Worm (Caenorhabditis elegans) whole organism, early embryonic: Measurements from ENCODE around the gene W06F12.3.
"Not testable (repeated sequence)": the region's sequence is repeated elsewhere in the genome, so short reads cannot be mapped to it uniquely, and the experiment has no call there.

Experiments used
- B0310.2 ChIP-seq: sonication (generic microtip); optimal IDR thresholded peaks from 2 replicates; lab custom pipeline; 2016; ENCODE audit warnings: mild to moderate bottlenecking, missing genetic modification characterization, missing compliant biosample characterization
- F13C5.2 ChIP-seq: sonication (generic microtip); optimal IDR thresholded peaks from 2 replicates; lab custom pipeline; 2017; ENCODE audit warnings: mild to moderate bottlenecking, missing genetic modification characterization, inconsistent platforms, missing compliant biosample characterization
- ama-1 ChIP-seq: fragments of 150-350 bp; optimal IDR thresholded peaks from 2 replicates; lab custom pipeline; 2014
- ceh-36 ChIP-seq: sonication (generic microtip); optimal IDR thresholded peaks from 2 replicates; lab custom pipeline; 2016; ENCODE audit warnings: missing genetic modification characterization, inconsistent platforms, missing compliant biosample characterization
- flt-1 ChIP-seq: fragments of 200-800 bp; sonication (Bioruptor generic); IDR thresholded peaks from 2 replicates; pipeline ENCODE4 v1.3.6; 2022; ENCODE audit warnings: missing genetic modification characterization, missing compliant biosample characterization
- hmbx-1 ChIP-seq: sonication (generic microtip); optimal IDR thresholded peaks from 2 replicates; lab custom pipeline; 2016; ENCODE audit warnings: mild to moderate bottlenecking, missing genetic modification characterization, missing compliant biosample characterization
- hnd-1 ChIP-seq: sonication (generic microtip); optimal IDR thresholded peaks from 2 replicates; lab custom pipeline; 2016; ENCODE audit warnings: missing genetic modification characterization, missing compliant biosample characterization
- pes-1 ChIP-seq: fragments of 200-800 bp; sonication (Bioruptor generic); IDR thresholded peaks from 2 replicates; pipeline ENCODE4 v1.3.6; 2022; ENCODE audit warnings: missing genetic modification reagents, missing genetic modification characterization, missing compliant biosample characterization
- scrt-1 ChIP-seq: fragments of 200-800 bp; sonication (Bioruptor generic); IDR thresholded peaks from 2 replicates; pipeline ENCODE4 v1.3.6; 2022; ENCODE audit warnings: missing genetic modification characterization, missing compliant biosample characterization
- sea-1 ChIP-seq: fragments of 200-800 bp; sonication (Bioruptor generic); conservative IDR thresholded peaks from 2 replicates; pipeline ENCODE4 v1.3.6; 2022; ENCODE audit warnings: missing genetic modification characterization, missing compliant biosample characterization
- tbx-11 ChIP-seq: fragments of 200-800 bp; sonication (Bioruptor generic); IDR thresholded peaks from 2 replicates; pipeline ENCODE4 v1.3.6; 2022; ENCODE audit warnings: missing genetic modification characterization, missing compliant biosample characterization
- tbx-37 ChIP-seq: fragments of 200-800 bp; sonication (Bioruptor generic); conservative IDR thresholded peaks from 2 replicates; pipeline ENCODE4 v1.3.6; 2022; ENCODE audit warnings: missing genetic modification reagents, missing genetic modification characterization, missing compliant biosample characterization
- tra-4 ChIP-seq: sonication (generic microtip); optimal IDR thresholded peaks from 2 replicates; lab custom pipeline; 2017; ENCODE audit warnings: missing genetic modification characterization, missing compliant biosample characterization

DNA sequence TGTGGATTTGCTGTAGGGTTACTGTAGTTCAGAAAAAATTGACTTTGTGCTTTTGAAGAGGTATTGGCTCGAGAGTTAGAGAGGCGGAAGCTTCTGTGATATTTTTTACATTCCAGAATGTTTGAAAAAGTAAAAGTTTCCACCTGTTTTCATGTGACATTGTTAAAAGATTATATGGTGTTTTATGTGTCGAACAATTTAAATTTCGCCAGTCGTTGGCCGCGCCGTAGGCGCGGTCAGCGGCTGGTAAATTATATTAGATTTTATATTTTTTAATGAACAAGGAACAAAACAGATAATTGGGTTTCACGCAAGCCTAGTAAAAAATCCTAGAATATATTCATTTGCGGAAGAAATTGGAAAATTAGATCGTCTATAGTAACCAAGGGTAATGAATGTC lies 16.3 kb downstream of the W06F12.3 start, which contains the start of gene mlc-7:
- TF ChIP-seq F13C5.2 (tag; lab: Kevin White, UChicago); ama-1; tbx-11; hmbx-1; hnd-1 (tag; lab: Kevin White, UChicago); scrt-1; sea-1 (GFP tag; lab: Robert Waterston, UW); ceh-36 (tag; lab: Kevin White, UChicago); B0310.2; tra-4 (tag; lab: Kevin White, UChicago); flt-1 (GFP tag; lab: Robert Waterston, UW); tbx-37; pes-1 (GFP tag; lab: Robert Waterston, UW): not testable (repeated sequence)
